Fruit fly (Drosophila melanogaster): ENCODE results near the gene CG4297.

Gene CG4297

DNA sequence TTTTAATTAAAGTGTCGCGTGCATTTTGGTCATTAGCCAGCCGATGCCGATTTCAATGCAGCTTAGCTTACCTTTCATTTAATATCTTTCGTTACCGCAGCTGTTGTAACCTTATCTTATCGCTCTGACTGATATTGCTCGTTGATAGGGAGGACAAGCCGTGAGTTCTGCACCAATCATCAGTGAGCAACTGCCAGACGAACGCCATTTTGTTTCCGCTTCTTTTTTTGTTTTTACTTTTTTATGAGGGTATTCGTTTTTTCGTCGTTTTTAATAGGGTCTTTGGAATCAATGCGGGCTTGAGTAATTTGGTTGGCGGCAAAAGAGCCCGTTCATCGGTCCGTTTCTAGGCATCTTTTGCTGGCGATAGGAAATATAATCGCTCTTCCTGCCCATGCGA is 33.0 kb upstream of the CG4297 start:
- no peak for TF ChIP-seq ss (GFP tag; optimal IDR thresholded peaks at IDR 0.05)
- TF ChIP-seq svp (GFP tag), result peak; percentile 1
- no peak for TF ChIP-seq CG32006 (GFP tag; optimal IDR thresholded peaks at IDR 0.05)

DNA sequence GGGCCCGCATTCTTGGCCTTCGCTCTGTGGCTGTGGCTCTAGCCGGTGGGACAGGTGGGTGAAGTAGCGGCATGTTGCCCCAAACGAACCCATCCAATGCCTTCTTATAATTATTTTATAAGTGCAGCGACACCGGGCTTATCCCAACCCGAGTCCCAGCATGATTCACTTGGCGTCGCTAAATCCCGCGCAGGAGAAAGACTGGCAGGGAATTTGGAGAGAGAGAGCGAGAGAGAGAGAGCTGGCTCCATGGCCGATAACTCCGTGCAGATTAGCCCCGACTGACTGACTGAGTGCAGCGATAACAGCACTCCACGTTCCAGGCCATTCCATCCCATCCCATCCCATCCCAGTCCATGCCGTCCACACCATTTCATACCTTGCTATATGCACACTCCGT is 29.6 kb upstream of the CG4297 start:
- TF ChIP-seq svp (GFP tag) (peak; percentile 86), cyc (GFP tag; optimal IDR thresholded peaks at IDR 0.05) (no peak), OdsH (GFP tag; optimal IDR thresholded peaks at IDR 0.05) (no peak)

DNA sequence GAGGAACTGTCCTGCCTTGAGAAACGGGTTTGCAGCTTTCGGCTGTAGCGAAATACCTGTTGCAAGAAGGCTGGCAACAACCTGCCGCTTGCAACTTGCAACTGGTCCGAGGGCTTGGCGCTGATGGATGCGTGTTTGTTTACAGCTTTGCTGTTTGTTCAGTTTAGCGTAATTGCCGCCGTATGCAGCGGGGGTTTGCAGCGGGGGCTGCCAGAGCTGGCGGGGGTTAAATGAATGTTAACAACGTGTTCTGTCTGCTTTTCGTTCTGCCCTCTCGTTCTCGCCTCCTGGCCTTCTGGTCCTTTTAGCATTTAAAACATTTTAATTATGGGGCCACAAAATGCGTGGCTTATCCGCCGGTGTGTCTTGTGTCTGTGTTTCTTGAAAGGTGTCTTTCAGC is 27.9 kb upstream of the CG4297 start:
- TF ChIP-seq Blimp-1 (GFP tag; optimal IDR thresholded peaks at IDR 0.05), result no peak
- peak; percentile 44 for TF ChIP-seq Eip78C (GFP tag)
- TF ChIP-seq CG6854 (GFP tag; optimal IDR thresholded peaks at IDR 0.05), result peak; percentile 31
- 0 out of 3 replicates have a peak, but pooled peaks have one; percentile 20 for TF ChIP-seq CG6163 (GFP tag; IDR thresholded peaks at IDR 0.05)
- peak; percentile 61 for TF ChIP-seq svp (GFP tag)
- TF ChIP-seq Hr38 (GFP tag; optimal IDR thresholded peaks at IDR 0.05), result no peak
- no peak for TF ChIP-seq cyc (GFP tag; optimal IDR thresholded peaks at IDR 0.05)
- TF ChIP-seq pdm3 (GFP tag; optimal IDR thresholded peaks at IDR 0.05), result no peak
- 0 out of 3 replicates have a peak, but pooled peaks have one; percentile 10 for TF ChIP-seq eg (GFP tag; IDR thresholded peaks at IDR 0.05)
- TF ChIP-seq ss (GFP tag; optimal IDR thresholded peaks at IDR 0.05), result peak in 1 of 2 experiments; percentile 85

DNA sequence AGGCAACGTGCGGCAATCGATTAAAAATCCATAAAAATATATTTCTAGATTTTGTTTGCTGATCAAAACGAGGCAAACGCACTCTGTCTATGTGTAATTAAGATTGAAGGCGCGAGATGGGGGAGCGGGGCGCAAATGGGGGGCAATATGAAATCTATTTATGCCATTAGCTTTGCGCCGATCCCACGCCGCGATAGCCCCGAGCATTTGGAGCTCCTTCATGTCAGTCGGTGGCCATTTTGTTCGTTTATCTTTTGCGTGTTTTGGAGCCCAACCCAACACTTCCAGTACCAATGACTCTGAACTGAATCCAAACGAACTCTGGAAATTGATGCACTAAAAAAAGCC is 26.4 kb upstream of the CG4297 start:
- no peak for TF ChIP-seq CG8119 (GFP tag; IDR thresholded peaks at IDR 0.05)
- TF ChIP-seq CG3032 (tag; optimal IDR thresholded peaks at IDR 0.05), result no peak
- TF ChIP-seq svp (GFP tag), result peak; percentile 58
- no peak for TF ChIP-seq topi (GFP tag; optimal IDR thresholded peaks at IDR 0.05)
- no peak for TF ChIP-seq Hr39 (GFP tag; optimal IDR thresholded peaks at IDR 0.05)
- TF ChIP-seq Met (GFP tag; optimal IDR thresholded peaks at IDR 0.05), result no peak
- TF ChIP-seq Sox102F (GFP tag; optimal IDR thresholded peaks at IDR 0.05), result no peak
- TF ChIP-seq fkh (GFP tag; optimal IDR thresholded peaks at IDR 0.05), result peak; percentile 36
- TF ChIP-seq cyc (GFP tag; optimal IDR thresholded peaks at IDR 0.05), result no peak
- TF ChIP-seq OdsH (GFP tag; optimal IDR thresholded peaks at IDR 0.05), result no peak

DNA sequence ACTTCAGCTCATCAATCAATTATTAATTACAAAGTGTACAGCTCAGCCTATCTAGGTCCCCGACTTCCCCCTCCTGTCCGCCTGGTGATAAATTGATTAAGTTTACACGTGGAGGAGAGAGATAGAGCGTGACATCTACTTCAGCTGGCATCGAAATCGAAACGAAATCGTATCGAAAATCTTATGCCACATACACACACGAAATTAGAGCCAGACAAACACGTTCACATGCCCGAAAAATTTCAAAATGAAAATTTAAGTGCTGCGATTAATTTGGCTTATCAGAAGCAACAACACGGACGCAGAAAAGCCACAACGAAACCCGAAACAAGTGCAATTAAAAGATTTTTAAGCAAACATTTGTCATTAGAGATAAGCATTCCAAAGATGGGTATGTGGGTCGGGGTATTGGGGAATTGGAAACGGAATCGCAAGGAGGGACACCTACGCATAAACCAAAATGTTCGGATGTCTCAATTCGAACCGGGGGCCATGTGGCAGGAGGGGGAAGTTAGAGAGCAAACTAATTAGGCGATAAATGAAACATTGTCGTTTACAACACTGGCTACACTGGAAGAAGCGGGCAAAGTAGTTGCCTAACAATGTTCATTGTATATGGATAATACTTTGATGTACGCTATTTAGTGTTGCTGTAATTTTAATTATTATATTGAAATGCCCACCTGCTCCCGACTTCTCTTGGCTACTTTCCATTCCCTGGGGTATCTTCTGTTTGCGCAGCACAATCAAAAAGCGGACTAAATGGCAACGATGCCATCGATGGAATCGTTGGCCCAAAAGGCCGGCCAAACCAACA is 25.9 kb upstream of the CG4297 start:
- TF ChIP-seq CG8632 (GFP tag; optimal IDR thresholded peaks at IDR 0.05) (no peak), fd85E (GFP tag; optimal IDR thresholded peaks at IDR 0.05) (no peak), achi (GFP tag; optimal IDR thresholded peaks at IDR 0.05) (no peak), Eip78C (GFP tag) (peak; percentile 8), fkh (GFP tag; optimal IDR thresholded peaks at IDR 0.05) (peak; percentile 25), Hr4 (GFP tag; optimal IDR thresholded peaks at IDR 0.05) (no peak), dac (GFP tag; optimal IDR thresholded peaks at IDR 0.05) (no peak)

DNA sequence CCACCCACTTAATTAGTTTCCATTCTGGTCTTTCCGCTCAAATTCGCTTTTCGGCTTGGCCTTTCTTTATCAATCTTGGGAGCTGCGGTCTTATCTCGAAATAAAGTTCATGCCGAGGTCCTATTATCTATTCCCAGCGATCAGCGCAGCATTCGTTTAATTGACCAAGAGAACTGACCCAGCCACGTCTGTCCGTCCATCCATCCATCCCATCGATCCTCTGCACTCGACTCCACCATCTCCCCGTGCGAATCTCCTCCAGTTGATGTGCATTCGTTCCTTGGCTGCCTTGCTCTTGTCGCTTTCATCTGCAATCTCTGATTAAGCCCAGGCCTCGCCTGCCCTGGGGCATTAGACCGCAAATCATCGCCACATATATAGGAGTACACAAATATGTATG is 24.8 kb upstream of the CG4297 start:
- no peak for TF ChIP-seq CG11294 (GFP tag; IDR thresholded peaks at IDR 0.05)
- TF ChIP-seq CG6808 (GFP tag; optimal IDR thresholded peaks at IDR 0.05), result no peak
- no peak for TF ChIP-seq CG8319 (GFP tag; optimal IDR thresholded peaks at IDR 0.05)
- TF ChIP-seq svp (GFP tag), result peak; percentile 97
- TF ChIP-seq achi (GFP tag; optimal IDR thresholded peaks at IDR 0.05), result no peak
- no peak for TF ChIP-seq Hr38 (GFP tag; optimal IDR thresholded peaks at IDR 0.05)
- no peak for TF ChIP-seq net (GFP tag; optimal IDR thresholded peaks at IDR 0.05)

DNA sequence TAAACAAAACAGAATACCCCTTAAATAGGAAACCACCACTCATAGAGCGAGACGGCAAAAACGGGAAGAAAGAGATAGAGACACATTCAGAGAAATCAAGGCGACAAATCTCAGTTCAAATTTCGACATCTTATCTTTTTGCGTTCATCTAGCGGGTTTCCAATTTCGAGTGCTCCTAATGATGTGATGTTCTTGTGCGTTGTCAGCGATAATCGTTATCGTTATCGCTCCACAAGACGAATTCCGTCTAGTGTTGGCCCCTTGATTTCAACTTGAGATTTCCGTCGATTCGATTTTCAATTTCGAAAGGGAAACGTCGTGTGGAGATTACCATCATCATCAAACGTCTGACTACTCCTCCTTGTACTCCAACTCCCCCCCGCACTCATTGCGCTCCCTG is 24.4 kb upstream of the CG4297 start:
- TF ChIP-seq Hr4 (GFP tag; optimal IDR thresholded peaks at IDR 0.05), result no peak

Data from whole organism, prepupa.